Worm (Caenorhabditis elegans): ENCODE data around the gene F14H3.12.

DNA sequence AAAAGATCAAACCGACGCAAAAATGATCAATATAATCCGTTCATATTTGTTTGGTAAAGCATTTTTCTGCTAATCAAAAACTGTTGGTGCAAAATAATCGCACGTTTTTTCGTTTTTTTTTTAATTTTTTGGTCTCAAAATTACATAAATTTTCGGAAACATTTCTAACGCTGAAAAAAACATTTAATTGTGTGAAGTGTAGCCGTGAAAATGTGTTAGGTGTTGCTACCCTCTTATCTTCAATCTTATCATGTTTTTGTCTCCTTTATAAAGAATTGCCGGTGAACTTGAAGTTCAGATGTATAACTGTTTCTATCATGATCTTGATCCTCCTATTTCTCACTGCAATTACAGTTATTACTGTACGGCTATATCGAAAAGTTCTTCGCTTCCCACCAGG, 6.2 kb downstream of the F14H3.12 start, which contains the start of gene cyp-35D1:
- no peak for TF ChIP-seq pes-1 (GFP tag; IDR thresholded peaks at IDR 0.05)
- no peak for TF ChIP-seq ets-7 (tag; optimal IDR thresholded peaks at IDR 0.05)
- TF ChIP-seq ceh-13 (GFP tag; optimal IDR thresholded peaks at IDR 0.05): no peak
- TF ChIP-seq flt-1 (GFP tag; IDR thresholded peaks at IDR 0.05): no peak
- no peak for TF ChIP-seq ama-1 (optimal IDR thresholded peaks at IDR 0.05)
- no peak for TF ChIP-seq aly-1 (tag; optimal IDR thresholded peaks at IDR 0.05)
- TF ChIP-seq tbx-11 (GFP tag; IDR thresholded peaks at IDR 0.05): no peak
